Worm (Caenorhabditis elegans): Measurements from ENCODE around the gene F10E7.9.
"Not testable (repeated sequence)": the region's sequence is repeated elsewhere in the genome, so short reads cannot be mapped to it uniquely, and the experiment has no call there.

- TF ChIP-seq flt-1 (GFP tag; IDR thresholded peaks at IDR 0.05); med-1 (GFP tag; optimal IDR thresholded peaks at IDR 0.05; ENCODE audit: insufficient read depth); cog-1 (tag; optimal IDR thresholded peaks at IDR 0.05); ztf-29 (GFP tag; IDR thresholded peaks at IDR 0.05); ref-1 (GFP tag; conservative IDR thresholded peaks at IDR 0.05): not testable (repeated sequence)
Measured at ce11 chrII:7084021-7084420, 25.8 kb downstream of the F10E7.9 start, which contains the start of the genes T02G5.14 and T02G5.15.

Measured in whole organism, midembryonic.